Worm (Caenorhabditis elegans) whole organism, young adult: Measurements from ENCODE around the gene C06A1.7.

Source experiments
- B0336.3 ChIP-seq: fragments of 200-800 bp; sonication (Bioruptor generic); IDR thresholded peaks from 2 replicates; pipeline ENCODE4 v1.3.6; 2022; ENCODE audit warnings: missing genetic modification characterization, missing compliant biosample characterization
- D2030.7 ChIP-seq: fragments of 200-800 bp; sonication (Bioruptor generic); IDR thresholded peaks from 2 replicates; pipeline ENCODE4 v1.3.6; 2022; ENCODE audit warnings: missing genetic modification reagents, missing genetic modification characterization, missing compliant biosample characterization
- F37B4.10 ChIP-seq: fragments of 200-800 bp; sonication (Bioruptor generic); IDR thresholded peaks from 2 replicates; pipeline ENCODE4 v1.3.6; 2022; ENCODE audit warnings: missing genetic modification characterization, missing compliant biosample characterization
- Y53F4B.3 ChIP-seq: fragments of 200-800 bp; sonication (Bioruptor generic); IDR thresholded peaks from 2 replicates; pipeline ENCODE4 v1.3.6; 2022; ENCODE audit warnings: missing genetic modification reagents, missing genetic modification characterization, missing compliant biosample characterization
- ZK185.1 ChIP-seq: sonication (generic microtip); optimal IDR thresholded peaks from 2 replicates; lab custom pipeline; 2016; ENCODE audit warnings: mild to moderate bottlenecking, missing genetic modification characterization, missing compliant biosample characterization; ENCODE audit not compliant: poor library complexity, severe bottlenecking
- ama-1 ChIP-seq, 3 experiments: fragments of 150-350 bp in 1 of 3; sonication (generic microtip) in 2 of 3; optimal IDR thresholded peaks; 2 replicates each; lab custom pipeline; 2014 to 2018; ENCODE audit warnings: missing biosample characterization in 2 of 3, missing genetic modification characterization in 2 of 3, missing genetic modification reagents in 2 of 3
- ceh-79 ChIP-seq: sonication (generic microtip); optimal IDR thresholded peaks from 2 replicates; lab custom pipeline; 2017; ENCODE audit warnings: mild to moderate bottlenecking, missing genetic modification characterization, missing compliant biosample characterization
- chd-7 ChIP-seq: sonication (generic microtip); optimal IDR thresholded peaks from 2 replicates; lab custom pipeline; 2016; ENCODE audit warnings: mild to moderate bottlenecking, missing genetic modification characterization, moderate library complexity, missing compliant biosample characterization
- ekl-4 ChIP-seq: fragments of 200-800 bp; sonication (Bioruptor generic); IDR thresholded peaks from 2 replicates; pipeline ENCODE4 v1.3.6; 2022; ENCODE audit warnings: missing genetic modification reagents, missing genetic modification characterization, missing compliant biosample characterization
- lin-35 ChIP-seq, 3 experiments: fragments of 150-350 bp in 2 of 3; sonication (generic microtip) in 1 of 3; optimal IDR thresholded peaks; 2 replicates each; lab custom pipeline; 2014 to 2018; ENCODE audit warnings: missing biosample characterization in 3 of 3, missing genetic modification characterization in 3 of 3, missing genetic modification reagents in 3 of 3
- madf-6 ChIP-seq: fragments of 200-800 bp; sonication (Bioruptor generic); IDR thresholded peaks from 2 replicates; pipeline ENCODE4 v1.3.6; 2022; ENCODE audit warnings: missing genetic modification reagents, missing genetic modification characterization, missing compliant biosample characterization
- pha-4 ChIP-seq: fragments of 150-350 bp; sonication (generic microtip); optimal IDR thresholded peaks from 2 replicates; lab custom pipeline; 2014; ENCODE audit warnings: missing biosample characterization, missing genetic modification reagents, missing genetic modification characterization
- tbp1 ChIP-seq: fragments of 200-800 bp; sonication (Bioruptor generic); optimal IDR thresholded peaks from 2 replicates; lab custom pipeline; 2018; ENCODE audit warnings: mild to moderate bottlenecking, missing genetic modification characterization, missing compliant biosample characterization
- unc-130 ChIP-seq: sonication (generic microtip); optimal IDR thresholded peaks from 2 replicates; lab custom pipeline; 2016; ENCODE audit warnings: missing genetic modification reagents, missing genetic modification characterization, missing compliant biosample characterization

DNA sequence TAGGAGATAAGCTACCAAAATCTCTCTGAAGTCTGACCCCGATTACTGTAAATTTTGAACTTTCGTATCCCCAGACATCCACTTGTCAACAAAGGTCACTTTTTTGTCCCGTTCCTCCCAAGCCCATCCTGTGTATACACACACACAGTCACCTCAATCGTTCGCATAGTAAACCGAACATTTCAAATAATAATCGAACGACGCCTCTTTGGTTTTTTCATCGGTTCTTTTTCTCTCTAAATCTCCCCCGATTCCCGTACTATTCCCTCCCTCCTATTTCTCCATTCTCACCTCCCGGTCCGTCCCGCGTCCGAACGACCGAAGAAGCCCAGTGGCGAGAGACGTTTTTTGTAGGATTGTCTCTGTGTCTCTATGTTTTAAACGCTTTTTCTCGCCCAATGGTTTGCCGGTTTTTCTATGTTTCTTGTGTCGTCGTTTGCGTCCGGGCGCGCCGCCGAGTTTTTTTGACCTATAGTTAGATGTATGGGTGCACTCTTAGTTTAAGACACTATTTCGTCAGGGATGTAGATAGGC is 35.4 kb upstream of the C06A1.7 start:
- TF ChIP-seq Y53F4B.3 (no peak), pha-4 (tag; lab: Kevin White, UChicago) (no peak), unc-130 (GFP tag; lab: Kevin White, UChicago) (no peak), ZK185.1 (tag; lab: Kevin White, UChicago) (no peak), ceh-79 (no peak), lin-35 (GFP tag; optimal IDR thresholded peaks at IDR 0.05; lab: Kevin White, UChicago) (no peak), madf-6 (GFP tag; lab: Robert Waterston, UW) (no peak), D2030.7 (GFP tag; lab: Robert Waterston, UW) (no peak), tbp1 (GFP tag; lab: Kevin White, UChicago) (no peak), chd-7 (tag; lab: Kevin White, UChicago) (no peak), ekl-4 (GFP tag; lab: Robert Waterston, UW) (no peak), F37B4.10 (GFP tag; lab: Robert Waterston, UW) (no peak), B0336.3 (GFP tag; lab: Robert Waterston, UW) (no peak), ama-1 (optimal IDR thresholded peaks at IDR 0.05; lab: Kevin White, UChicago) (no peak), ama-1 (GFP tag; optimal IDR thresholded peaks at IDR 0.05; lab: Kevin White, UChicago) (no peak)
